Worm (Caenorhabditis elegans) whole organism, midembryonic: ENCODE measurements around the gene lig-1.
A peak's percentile ranks its signal among the peaks of the same experiment; 100 is the strongest.

Experiments used
- T22C8.4 ChIP-seq: fragments of 200-800 bp; sonication (Bioruptor generic); IDR thresholded peaks from 2 replicates; pipeline ENCODE4 v1.3.6; 2022; ENCODE audit warnings: missing genetic modification characterization, missing compliant biosample characterization
- cog-1 ChIP-seq: sonication (generic microtip); optimal IDR thresholded peaks from 2 replicates; lab custom pipeline; 2016; ENCODE audit warnings: missing genetic modification characterization, missing compliant biosample characterization
- flt-1 ChIP-seq: fragments of 200-800 bp; sonication (Bioruptor generic); IDR thresholded peaks from 2 replicates; pipeline ENCODE4 v1.3.6; 2022; ENCODE audit warnings: missing genetic modification characterization, missing compliant biosample characterization
- klf-2 ChIP-seq: fragments of 200-800 bp; sonication (Bioruptor generic); conservative IDR thresholded peaks from 2 replicates; pipeline ENCODE4 v1.3.6; 2022; ENCODE audit warnings: missing genetic modification reagents, missing genetic modification characterization, missing compliant biosample characterization
- med-1 ChIP-seq: sonication (generic microtip); optimal IDR thresholded peaks from 2 replicates; lab custom pipeline; 2017; ENCODE audit warnings: missing genetic modification characterization, mild to moderate bottlenecking, missing compliant biosample characterization, antibody characterized with exemption, missing genetic modification reagents; ENCODE audit not compliant: insufficient read depth
- ref-1 ChIP-seq: fragments of 200-800 bp; sonication (Bioruptor generic); conservative IDR thresholded peaks from 2 replicates; pipeline ENCODE4 v1.3.6; 2022; ENCODE audit warnings: missing genetic modification reagents, missing genetic modification characterization, missing compliant biosample characterization
- tab-1 ChIP-seq: fragments of 200-800 bp; sonication (Bioruptor generic); IDR thresholded peaks from 2 replicates; pipeline ENCODE4 v1.3.6; 2022; ENCODE audit warnings: missing genetic modification characterization, missing compliant biosample characterization
- ztf-23 ChIP-seq: fragments of 200-800 bp; sonication (Bioruptor generic); IDR thresholded peaks from 2 replicates; pipeline ENCODE4 v1.3.6; 2022; ENCODE audit warnings: missing genetic modification reagents, missing genetic modification characterization, missing compliant biosample characterization
- ztf-29 ChIP-seq: fragments of 200-800 bp; sonication (Bioruptor generic); IDR thresholded peaks from 2 replicates; pipeline ENCODE4 v1.3.6; 2022; ENCODE audit warnings: missing genetic modification reagents, missing genetic modification characterization, missing compliant biosample characterization

Gene lig-1

ce11 chrV:10792775-10793174 lies 21.1 kb upstream of the lig-1 start, which contains the start of gene D1054.10:
TSS of gene D1054.10 (minus strand) at chrV:10792875.
- no peak for TF ChIP-seq med-1
- TF ChIP-seq cog-1 (tag; lab: Kevin White, UChicago) = no peak
- no peak for TF ChIP-seq klf-2 (GFP tag; lab: Robert Waterston, UW)
- no peak for TF ChIP-seq ztf-23 (GFP tag; lab: Robert Waterston, UW)
- TF ChIP-seq ztf-29 = no peak
- TF ChIP-seq T22C8.4 = no peak

ce11 chrV:10793498-10793897 lies 20.4 kb upstream of the lig-1 start, which contains the start of gene ule-3:
TSS of gene ule-3 (plus strand) at chrV:10793798.
- TF ChIP-seq med-1 (no peak), cog-1 (tag; lab: Kevin White, UChicago) (no peak), ztf-23 (GFP tag; lab: Robert Waterston, UW) (no peak), klf-2 (GFP tag; lab: Robert Waterston, UW) (no peak), ztf-29 (no peak), T22C8.4 (no peak), ref-1 (no peak), tab-1 (GFP tag; lab: Robert Waterston, UW) (no peak), flt-1 (GFP tag; lab: Robert Waterston, UW) (no peak)

- no peak for TF ChIP-seq T22C8.4
Observed at ce11 chrV:10794463-10794862, 19.4 kb upstream of the lig-1 start.

- TF ChIP-seq T22C8.4 = no peak
- TF ChIP-seq klf-2 (GFP tag; lab: Robert Waterston, UW) = no peak
- TF ChIP-seq flt-1 (GFP tag; lab: Robert Waterston, UW) = no peak
- TF ChIP-seq ref-1 = no peak
- no peak for TF ChIP-seq med-1
- TF ChIP-seq cog-1 (tag; lab: Kevin White, UChicago) = no peak
- TF ChIP-seq ztf-29 = no peak
- no peak for TF ChIP-seq ztf-23 (GFP tag; lab: Robert Waterston, UW)
- no peak for TF ChIP-seq tab-1 (GFP tag; lab: Robert Waterston, UW)
Observed at ce11 chrV:10795494-10795893, 18.4 kb upstream of the lig-1 start, which contains the start of gene D1054.19. TSS of gene D1054.19 (plus strand) at chrV:10795794.

- no peak for TF ChIP-seq med-1
- TF ChIP-seq ztf-29 = no peak
- no peak for TF ChIP-seq flt-1 (GFP tag; lab: Robert Waterston, UW)
- TF ChIP-seq ztf-23 (GFP tag; lab: Robert Waterston, UW) = no peak
- TF ChIP-seq ref-1 = no peak
- TF ChIP-seq tab-1 (GFP tag; lab: Robert Waterston, UW) = no peak
- TF ChIP-seq klf-2 (GFP tag; lab: Robert Waterston, UW) = no peak
- TF ChIP-seq cog-1 (tag; lab: Kevin White, UChicago) = no peak
Observed at ce11 chrV:10798090-10798489, 15.8 kb upstream of the lig-1 start, which contains the start of gene srh-184. TSS of gene srh-184 (minus strand) at chrV:10798190.

- TF ChIP-seq T22C8.4 (no peak), klf-2 (GFP tag; lab: Robert Waterston, UW) (no peak), ref-1 (no peak), tab-1 (GFP tag; lab: Robert Waterston, UW) (no peak), cog-1 (tag; lab: Kevin White, UChicago) (no peak), med-1 (no peak), flt-1 (GFP tag; lab: Robert Waterston, UW) (no peak), ztf-29 (no peak), ztf-23 (GFP tag; lab: Robert Waterston, UW) (no peak)
Observed at ce11 chrV:10801154-10801553, 12.8 kb upstream of the lig-1 start, which contains the start of gene D1054.18. TSS of gene D1054.18 (minus strand) at chrV:10801198.

- TF ChIP-seq flt-1 (GFP tag; lab: Robert Waterston, UW) = no peak
- TF ChIP-seq med-1 = no peak
- no peak for TF ChIP-seq tab-1 (GFP tag; lab: Robert Waterston, UW)
- no peak for TF ChIP-seq ztf-29
- no peak for TF ChIP-seq cog-1 (tag; lab: Kevin White, UChicago)
- TF ChIP-seq klf-2 (GFP tag; lab: Robert Waterston, UW) = no peak
- no peak for TF ChIP-seq ref-1
- no peak for TF ChIP-seq T22C8.4
- no peak for TF ChIP-seq ztf-23 (GFP tag; lab: Robert Waterston, UW)
Observed at ce11 chrV:10802060-10802459, 11.8 kb upstream of the lig-1 start.

- TF ChIP-seq cog-1 (tag; lab: Kevin White, UChicago) (no peak), klf-2 (GFP tag; lab: Robert Waterston, UW) (no peak), ref-1 (no peak), ztf-29 (no peak), T22C8.4 (no peak), med-1 (no peak), flt-1 (GFP tag; lab: Robert Waterston, UW) (no peak), ztf-23 (GFP tag; lab: Robert Waterston, UW) (no peak), tab-1 (GFP tag; lab: Robert Waterston, UW) (no peak)
Observed at ce11 chrV:10804374-10804773, 9.5 kb upstream of the lig-1 start, which contains the start of gene secs-1. TSS of gene secs-1 (minus strand) at chrV:10804474.

- TF ChIP-seq ztf-29 (no peak), ref-1 (no peak), flt-1 (GFP tag; lab: Robert Waterston, UW) (no peak), T22C8.4 (no peak), med-1 (no peak), ztf-23 (GFP tag; lab: Robert Waterston, UW) (no peak), tab-1 (GFP tag; lab: Robert Waterston, UW) (no peak), cog-1 (tag; lab: Kevin White, UChicago) (no peak), klf-2 (GFP tag; lab: Robert Waterston, UW) (no peak)
Observed at ce11 chrV:10805934-10806333, 8.0 kb upstream of the lig-1 start, which contains the start of gene prp-38. TSS of gene prp-38 (minus strand) at chrV:10806034.

ce11 chrV:10807862-10808327 lies 6.0 kb upstream of the lig-1 start, which contains the start of gene plrg-1:
TSS of gene plrg-1 (minus strand) at chrV:10807912.
- TF ChIP-seq ref-1 (peak; percentile 61), T22C8.4 (peak; percentile 61; the same call in 1 of the 2 replicates), cog-1 (tag; lab: Kevin White, UChicago) (peak; percentile 93), med-1 (peak; percentile 90), flt-1 (GFP tag; lab: Robert Waterston, UW) (peak; percentile 96), ztf-29 (peak; percentile 83; the same call in 1 of the 2 replicates), tab-1 (GFP tag; lab: Robert Waterston, UW) (peak; percentile 92), klf-2 (GFP tag; lab: Robert Waterston, UW) (peak; percentile 78), ztf-23 (GFP tag; lab: Robert Waterston, UW) (peak; percentile 92)
